Worm (Caenorhabditis elegans): ENCODE measurements around the gene mrpl-44.

DNA sequence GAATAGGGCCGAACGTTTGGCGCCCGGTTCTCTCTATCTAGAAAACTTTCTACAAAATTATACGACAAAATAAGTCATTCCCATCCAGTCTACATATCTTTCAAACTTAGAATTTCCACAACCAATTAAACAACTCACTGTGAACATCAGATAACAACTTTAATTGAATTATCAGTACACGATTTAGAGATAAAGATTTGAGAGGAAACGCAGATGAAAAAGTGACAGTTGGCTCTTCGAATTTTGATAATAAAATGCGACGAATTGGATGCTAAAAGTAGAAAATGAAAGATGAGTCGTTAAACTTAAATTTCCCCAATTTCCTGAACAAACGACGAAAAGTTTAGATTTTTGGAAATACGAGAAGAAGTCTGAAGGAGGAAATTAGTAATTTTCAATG is 54.1 kb downstream of the mrpl-44 start:
- TF ChIP-seq T26A5.8 (tag; optimal IDR thresholded peaks at IDR 0.05) (no peak), snpc-3.4 (tag; optimal IDR thresholded peaks at IDR 0.05) (no peak), lin-35 (GFP tag; optimal IDR thresholded peaks at IDR 0.05) (no peak), F57C9.4 (tag; optimal IDR thresholded peaks at IDR 0.05) (no peak), K12H6.12 (tag; optimal IDR thresholded peaks at IDR 0.05) (no peak), zfh-2 (GFP tag; conservative IDR thresholded peaks at IDR 0.05) (no peak), lsl-1 (GFP tag; optimal IDR thresholded peaks at IDR 0.05) (no peak), F55B11.4 (tag; optimal IDR thresholded peaks at IDR 0.05; ENCODE audit: borderline replicate concordance, insufficient read depth) (no peak), gei-17 (GFP tag; optimal IDR thresholded peaks at IDR 0.05) (no peak), F49E8.2 (tag; optimal IDR thresholded peaks at IDR 0.05; ENCODE audit: insufficient read depth) (no peak)

All from whole organism, young adult.